Fruit fly (Drosophila melanogaster) whole organism, embryonic: ENCODE data around the gene CG32023.

ENCODE experiments used
- Atf6 ChIP-seq: fragments of 200-800 bp; sonication (Bioruptor generic); IDR thresholded peaks from 2 replicates; pipeline ENCODE4 v1.3.6; 2022; ENCODE audit warnings: missing biosample characterization, missing genetic modification characterization
- CG11504 ChIP-seq: fragments of 200-800 bp; sonication (Bioruptor generic); optimal IDR thresholded peaks from 3 replicates; lab custom pipeline; 2019; ENCODE audit warnings: missing biosample characterization, mild to moderate bottlenecking, missing genetic modification characterization, moderate library complexity
- CG13624 ChIP-seq: fragments of 200-800 bp; sonication (Bioruptor generic); optimal IDR thresholded peaks from 2 replicates; lab custom pipeline; 2016; ENCODE audit warnings: missing biosample characterization, missing genetic modification characterization
- CG13894 ChIP-seq: fragments of 200-800 bp; sonication (Bioruptor generic); optimal IDR thresholded peaks from 3 replicates; lab custom pipeline; 2018; ENCODE audit warnings: missing biosample characterization, mild to moderate bottlenecking, missing genetic modification characterization, moderate library complexity
- CG14050 ChIP-seq: fragments of 200-800 bp; sonication (Bioruptor generic); IDR thresholded peaks from 3 replicates; pipeline ENCODE4 v1.3.6; 2022; ENCODE audit warnings: missing biosample characterization, missing genetic modification characterization
- CG14667 ChIP-seq: fragments of 200-800 bp; sonication (Bioruptor generic); IDR thresholded peaks from 2 replicates; pipeline ENCODE4 v1.3.6; 2022; ENCODE audit warnings: missing biosample characterization, missing genetic modification characterization
- CG14860 ChIP-seq: fragments of 200-800 bp; sonication (Bioruptor generic); IDR thresholded peaks from 3 replicates; pipeline ENCODE4 v1.3.6; 2022; ENCODE audit warnings: missing biosample characterization, missing genetic modification characterization; ENCODE audit not compliant: partially characterized antibody
- CG15479 ChIP-seq: fragments of 200-800 bp; sonication (Bioruptor generic); optimal IDR thresholded peaks from 3 replicates; lab custom pipeline; 2019; ENCODE audit warnings: missing biosample characterization, mild to moderate bottlenecking, missing genetic modification characterization, moderate library complexity
- CG18619 ChIP-seq: fragments of 200-800 bp; sonication (Bioruptor generic); optimal IDR thresholded peaks from 3 replicates; lab custom pipeline; 2017; ENCODE audit warnings: missing biosample characterization, mild to moderate bottlenecking, missing genetic modification characterization
- CG2120 ChIP-seq: fragments of 200-800 bp; sonication (Bioruptor generic); optimal IDR thresholded peaks from 3 replicates; lab custom pipeline; 2016; ENCODE audit warnings: missing biosample characterization, missing genetic modification characterization
- CG2199 ChIP-seq: fragments of 200-800 bp; sonication (Bioruptor generic); IDR thresholded peaks from 3 replicates; pipeline ENCODE4 v1.3.6; 2022; ENCODE audit warnings: missing biosample characterization, missing genetic modification characterization
- CG2202 ChIP-seq: fragments of 200-800 bp; sonication (Bioruptor generic); optimal IDR thresholded peaks from 2 replicates; lab custom pipeline; 2018; ENCODE audit warnings: missing biosample characterization, mild to moderate bottlenecking, missing genetic modification characterization
- CG3163 ChIP-seq: fragments of 200-800 bp; sonication (Bioruptor generic); optimal IDR thresholded peaks from 3 replicates; lab custom pipeline; 2016; ENCODE audit warnings: missing biosample characterization, missing genetic modification characterization
- CG33213 ChIP-seq: fragments of 200-800 bp; sonication (Bioruptor generic); optimal IDR thresholded peaks from 3 replicates; lab custom pipeline; 2016; ENCODE audit warnings: missing biosample characterization, missing genetic modification characterization
- CG34376 ChIP-seq: fragments of 200-800 bp; sonication (Bioruptor generic); optimal IDR thresholded peaks from 2 replicates; lab custom pipeline; 2018; ENCODE audit warnings: missing biosample characterization, mild to moderate bottlenecking, missing genetic modification characterization
- CG5245 ChIP-seq: fragments of 200-800 bp; sonication (Bioruptor generic); optimal IDR thresholded peaks from 3 replicates; lab custom pipeline; 2016; ENCODE audit warnings: missing biosample characterization, missing genetic modification characterization
- CG6175 ChIP-seq: fragments of 200-800 bp; sonication (Bioruptor generic); IDR thresholded peaks from 3 replicates; pipeline ENCODE4 v1.3.6; 2022; ENCODE audit warnings: missing biosample characterization, missing genetic modification characterization
- CG7271 ChIP-seq: fragments of 200-800 bp; sonication (Bioruptor generic); optimal IDR thresholded peaks from 2 replicates; lab custom pipeline; 2018; ENCODE audit warnings: missing biosample characterization, mild to moderate bottlenecking, missing genetic modification characterization, moderate library complexity
- CG7372 ChIP-seq: fragments of 200-800 bp; sonication (Bioruptor generic); IDR thresholded peaks from 2 replicates; pipeline ENCODE4 v1.3.6; 2022; ENCODE audit warnings: missing biosample characterization, missing genetic modification characterization
- CG8388 ChIP-seq: fragments of 200-800 bp; sonication (Bioruptor generic); optimal IDR thresholded peaks from 2 replicates; lab custom pipeline; 2019; ENCODE audit warnings: missing biosample characterization, mild to moderate bottlenecking, missing genetic modification characterization, moderate library complexity
- CG9797 ChIP-seq: fragments of 200-800 bp; sonication (Bioruptor generic); optimal IDR thresholded peaks from 3 replicates; lab custom pipeline; 2018; ENCODE audit warnings: missing biosample characterization, mild to moderate bottlenecking, missing genetic modification characterization
- CoRest ChIP-seq: fragments of 200-800 bp; sonication (Bioruptor generic); optimal IDR thresholded peaks from 3 replicates; lab custom pipeline; 2018; ENCODE audit warnings: missing biosample characterization, mild to moderate bottlenecking, missing genetic modification characterization, moderate library complexity
- D19A ChIP-seq: fragments of 200-800 bp; optimal IDR thresholded peaks from 3 replicates; lab custom pipeline; 2019; ENCODE audit warnings: missing biosample characterization, mild to moderate bottlenecking, missing genetic modification characterization, moderate library complexity
- Dad ChIP-seq: fragments of 200-800 bp; sonication (Bioruptor generic); optimal IDR thresholded peaks from 3 replicates; lab custom pipeline; 2016; ENCODE audit warnings: missing biosample characterization, missing genetic modification characterization
- Fer3 ChIP-seq: fragments of 200-800 bp; sonication (Bioruptor generic); optimal IDR thresholded peaks from 2 replicates; lab custom pipeline; 2018; ENCODE audit warnings: missing biosample characterization, mild to moderate bottlenecking, missing genetic modification characterization, moderate library complexity
- Gug ChIP-seq: fragments of 200-800 bp; sonication (Bioruptor generic); IDR thresholded peaks from 4 replicates; pipeline ENCODE4 v1.3.6; 2022; ENCODE audit warnings: missing biosample characterization, missing genetic modification characterization
- HmgD ChIP-seq: fragments of 200-800 bp; sonication (Bioruptor generic); optimal IDR thresholded peaks from 3 replicates; lab custom pipeline; 2016; ENCODE audit warnings: missing biosample characterization, missing genetic modification characterization
- HmgZ ChIP-seq: fragments of 200-800 bp; sonication (Bioruptor generic); optimal IDR thresholded peaks from 2 replicates; lab custom pipeline; 2018; ENCODE audit warnings: missing biosample characterization, mild to moderate bottlenecking, missing genetic modification characterization
- NfI ChIP-seq: fragments of 200-800 bp; sonication (Bioruptor generic); optimal IDR thresholded peaks from 3 replicates; lab custom pipeline; 2018; ENCODE audit warnings: missing biosample characterization, mild to moderate bottlenecking, missing genetic modification characterization, moderate library complexity
- Rx ChIP-seq: fragments of 200-800 bp; sonication (Bioruptor generic); IDR thresholded peaks from 2 replicates; pipeline ENCODE4 v1.3.6; 2022; ENCODE audit warnings: missing biosample characterization, missing genetic modification characterization
- Scr ChIP-seq: fragments of 200-800 bp; sonication (Bioruptor generic); IDR thresholded peaks from 2 replicates; pipeline ENCODE4 v1.3.6; 2022; ENCODE audit warnings: missing biosample characterization, missing genetic modification characterization; ENCODE audit not compliant: partially characterized antibody
- Side ChIP-seq: fragments of 200-800 bp; sonication (Bioruptor generic); optimal IDR thresholded peaks from 2 replicates; lab custom pipeline; 2016; ENCODE audit warnings: missing biosample characterization, missing genetic modification characterization
- caup ChIP-seq: fragments of 200-800 bp; sonication (Bioruptor generic); optimal IDR thresholded peaks from 3 replicates; lab custom pipeline; 2017; ENCODE audit warnings: missing biosample characterization, mild to moderate bottlenecking, missing genetic modification characterization, moderate library complexity; ENCODE audit not compliant: severe bottlenecking
- crp ChIP-seq, 2 experiments: fragments of 200-800 bp; sonication (Bioruptor generic); optimal IDR thresholded peaks; 2 replicates in 1 of 2; 3 replicates in 1 of 2; lab custom pipeline; 2017; ENCODE audit warnings: missing biosample characterization in 2 of 2, missing genetic modification characterization in 2 of 2, mild to moderate bottlenecking in 1 of 2, moderate library complexity in 1 of 2
- disco-r ChIP-seq: fragments of 200-800 bp; sonication (Bioruptor generic); optimal IDR thresholded peaks from 2 replicates; lab custom pipeline; 2016; ENCODE audit warnings: missing biosample characterization, missing genetic modification characterization
- dmrt11E ChIP-seq: fragments of 200-800 bp; sonication (Bioruptor generic); optimal IDR thresholded peaks from 3 replicates; lab custom pipeline; 2018; ENCODE audit warnings: missing biosample characterization, mild to moderate bottlenecking, missing genetic modification characterization, moderate library complexity
- en ChIP-seq: fragments of 200-800 bp; sonication (Bioruptor generic); optimal IDR thresholded peaks from 2 replicates; lab custom pipeline; 2016; ENCODE audit warnings: missing biosample characterization, missing genetic modification characterization
- fu2 ChIP-seq: fragments of 200-800 bp; sonication (Bioruptor generic); optimal IDR thresholded peaks from 2 replicates; lab custom pipeline; 2016; ENCODE audit warnings: missing biosample characterization, missing genetic modification characterization
- gce ChIP-seq: fragments of 200-800 bp; sonication (Bioruptor generic); IDR thresholded peaks from 3 replicates; pipeline ENCODE4 v1.3.6; 2022; ENCODE audit warnings: missing biosample characterization, missing genetic modification characterization
- gsb-n ChIP-seq: fragments of 200-800 bp; sonication (Bioruptor generic); optimal IDR thresholded peaks from 3 replicates; lab custom pipeline; 2018; ENCODE audit warnings: missing biosample characterization, mild to moderate bottlenecking, missing genetic modification characterization
- maf-S ChIP-seq: fragments of 200-800 bp; sonication (Bioruptor generic); optimal IDR thresholded peaks from 2 replicates; lab custom pipeline; 2016; ENCODE audit warnings: missing biosample characterization, missing genetic modification characterization
- nmo ChIP-seq: fragments of 200-800 bp; sonication (Bioruptor generic); optimal IDR thresholded peaks from 2 replicates; lab custom pipeline; 2018; ENCODE audit warnings: missing biosample characterization, mild to moderate bottlenecking, missing genetic modification characterization, moderate library complexity
- run ChIP-seq: fragments of 200-800 bp; sonication (Bioruptor generic); optimal IDR thresholded peaks from 3 replicates; lab custom pipeline; 2018; ENCODE audit warnings: missing biosample characterization, mild to moderate bottlenecking, missing genetic modification characterization
- salm ChIP-seq: fragments of 200-800 bp; sonication (Bioruptor generic); optimal IDR thresholded peaks from 2 replicates; lab custom pipeline; 2018; ENCODE audit warnings: missing biosample characterization, mild to moderate bottlenecking, missing genetic modification characterization
- schlank ChIP-seq: fragments of 200-800 bp; sonication (Bioruptor generic); optimal IDR thresholded peaks from 2 replicates; lab custom pipeline; 2018; ENCODE audit warnings: missing biosample characterization, mild to moderate bottlenecking, missing genetic modification characterization
- sens-2 ChIP-seq: fragments of 200-800 bp; sonication (Bioruptor generic); IDR thresholded peaks from 2 replicates; pipeline ENCODE4 v1.3.6; 2022; ENCODE audit warnings: missing biosample characterization, missing genetic modification characterization
- so ChIP-seq: fragments of 200-800 bp; sonication (Bioruptor generic); IDR thresholded peaks from 3 replicates; pipeline ENCODE4 v1.3.6; 2022; ENCODE audit warnings: missing biosample characterization, missing genetic modification characterization
- sr ChIP-seq: fragments of 200-800 bp; sonication (Bioruptor generic); IDR thresholded peaks from 3 replicates; pipeline ENCODE4 v1.3.6; 2022; ENCODE audit warnings: missing biosample characterization, missing genetic modification characterization
- zf30C ChIP-seq: fragments of 200-800 bp; sonication (Bioruptor generic); optimal IDR thresholded peaks from 3 replicates; lab custom pipeline; 2018; ENCODE audit warnings: missing biosample characterization, mild to moderate bottlenecking, missing genetic modification characterization

CG32023 gene

dm6 chr3L:8827133-8827867, 23.3 kb upstream of the CG32023 start, which contains the start of gene dally (continued):
- TF ChIP-seq en (GFP tag; lab: Kevin White, UChicago) (no peak), run (tag; lab: Kevin White, UChicago) (no peak), CG13894 (tag; lab: Kevin White, UChicago) (peak; percentile 64), CG18619 (GFP tag; lab: Kevin White, UChicago) (no peak), CG6175 (peak; percentile 64; the same call in 2 of the 3 replicates), gsb-n (tag; lab: Kevin White, UChicago) (peak; percentile 3), salm (tag; lab: Kevin White, UChicago) (peak; percentile 25), Rx (no peak), schlank (tag; lab: Kevin White, UChicago) (no peak), CG14860 (GFP tag; lab: Robert Waterston, UW) (0 out of 3 replicates have a peak, but pooled peaks have one; percentile 30), caup (GFP tag; lab: Kevin White, UChicago) (peak; percentile 56), D19A (tag; lab: Kevin White, UChicago) (peak; percentile 11), Gug (GFP tag; lab: Robert Waterston, UW) (peak; percentile 28; the same call in 1 of the 4 replicates), CG13624 (GFP tag; lab: Kevin White, UChicago) (peak; percentile 22), CG34376 (peak; percentile 28), Fer3 (tag; lab: Kevin White, UChicago) (no peak), CG14667 (no peak), Atf6 (GFP tag; lab: Robert Waterston, UW) (0 out of 2 replicates have a peak, but pooled peaks have one; percentile 32), dmrt11E (tag; lab: Kevin White, UChicago) (no peak), maf-S (GFP tag; lab: Kevin White, UChicago) (no peak), zf30C (GFP tag; lab: Kevin White, UChicago) (no peak), Dad (GFP tag; lab: Kevin White, UChicago) (peak; percentile 11), Side (GFP tag; lab: Kevin White, UChicago) (peak; percentile 25), CG11504 (tag; lab: Kevin White, UChicago) (peak; percentile 46), nmo (GFP tag; lab: Kevin White, UChicago) (no peak), crp (GFP tag; optimal IDR thresholded peaks at IDR 0.05; lab: Kevin White, UChicago) (no peak), Scr (GFP tag; lab: Robert Waterston, UW) (peak; percentile 48), sr (GFP tag; lab: Robert Waterston, UW) (peak; percentile 39; the same call in 1 of the 3 replicates), CG3163 (GFP tag; lab: Kevin White, UChicago) (peak; percentile 99), CG14050 (GFP tag; lab: Robert Waterston, UW) (no peak), CG2120 (GFP tag; lab: Kevin White, UChicago) (peak; percentile 14), sens-2 (peak; percentile 46), HmgD (GFP tag; lab: Kevin White, UChicago) (peak; percentile 13), CG2199 (GFP tag; lab: Robert Waterston, UW) (peak; percentile 69), disco-r (GFP tag; lab: Kevin White, UChicago) (no peak), CG7271 (no peak), CG5245 (GFP tag; lab: Kevin White, UChicago) (no peak), NfI (GFP tag; lab: Kevin White, UChicago) (no peak), HmgZ (peak; percentile 31), CG15479 (peak; percentile 7), CG2202 (tag; lab: Kevin White, UChicago) (peak; percentile 2), fu2 (no peak), CG8388 (no peak), CoRest (tag; lab: Kevin White, UChicago) (peak; percentile 14), so (GFP tag; lab: Robert Waterston, UW) (peak; percentile 65; the same call in 2 of the 3 replicates), CG33213 (peak; percentile 6), CG9797 (GFP tag; lab: Kevin White, UChicago) (no peak), gce (GFP tag; lab: Robert Waterston, UW) (no peak), CG7372 (GFP tag; lab: Robert Waterston, UW) (peak; percentile 67; the same call in 1 of the 2 replicates)
